Fruit fly (Drosophila melanogaster) whole organism, adult: ENCODE results near the gene gcm2.

ENCODE experiments used
- CG11617 ChIP-seq: fragments of 200-800 bp; sonication (Bioruptor generic); optimal IDR thresholded peaks from 2 replicates; lab custom pipeline; 2017; ENCODE audit warnings: mild to moderate bottlenecking, missing biosample characterization, missing genetic modification reagents, missing genetic modification characterization
- CG12768 ChIP-seq: fragments of 200-800 bp; sonication (Bioruptor generic); optimal IDR thresholded peaks from 2 replicates; lab custom pipeline; 2017; ENCODE audit warnings: missing biosample characterization, missing genetic modification characterization, mild to moderate bottlenecking, moderate library complexity, missing genetic modification reagents
- CG14711 ChIP-seq: fragments of 200-800 bp; sonication (Bioruptor generic); optimal IDR thresholded peaks from 2 replicates; lab custom pipeline; 2018; ENCODE audit warnings: missing biosample characterization, mild to moderate bottlenecking, missing genetic modification characterization, moderate library complexity
- CG1620 ChIP-seq: fragments of 200-800 bp; sonication (Bioruptor generic); optimal IDR thresholded peaks from 2 replicates; lab custom pipeline; 2016; ENCODE audit warnings: missing biosample characterization, missing genetic modification characterization
- CG33017 ChIP-seq: fragments of 200-800 bp; sonication (Bioruptor generic); optimal IDR thresholded peaks from 2 replicates; lab custom pipeline; 2018; ENCODE audit warnings: missing biosample characterization, mild to moderate bottlenecking, missing genetic modification characterization, moderate library complexity
- CG5204 ChIP-seq: fragments of 200-800 bp; sonication (Bioruptor generic); optimal IDR thresholded peaks from 2 replicates; lab custom pipeline; 2016; ENCODE audit warnings: missing biosample characterization, missing genetic modification characterization
- CG7045 ChIP-seq: fragments of 200-800 bp; sonication (Bioruptor generic); optimal IDR thresholded peaks from 2 replicates; lab custom pipeline; 2017; ENCODE audit warnings: missing biosample characterization, mild to moderate bottlenecking, missing genetic modification characterization
- CG7101 ChIP-seq: fragments of 200-800 bp; sonication (Bioruptor generic); optimal IDR thresholded peaks from 2 replicates; lab custom pipeline; 2018; ENCODE audit warnings: missing biosample characterization, mild to moderate bottlenecking, missing genetic modification characterization, moderate library complexity
- Clk ChIP-seq: fragments of 200-800 bp; sonication (Bioruptor generic); optimal IDR thresholded peaks from 2 replicates; lab custom pipeline; 2017; ENCODE audit warnings: missing biosample characterization, missing genetic modification characterization
- Crg-1 ChIP-seq: fragments of 200-800 bp; sonication (Bioruptor generic); optimal IDR thresholded peaks from 2 replicates; lab custom pipeline; 2016; ENCODE audit warnings: missing biosample characterization, missing genetic modification characterization
- Hr96 ChIP-seq: fragments of 200-800 bp; sonication (Bioruptor generic); optimal IDR thresholded peaks from 2 replicates; lab custom pipeline; 2016; ENCODE audit warnings: missing biosample characterization, missing genetic modification characterization
- Mnt ChIP-seq: fragments of 200-800 bp; sonication (Bioruptor generic); optimal IDR thresholded peaks from 2 replicates; lab custom pipeline; 2016; ENCODE audit warnings: missing biosample characterization, mild to moderate bottlenecking, missing genetic modification characterization
- bab1 ChIP-seq: fragments of 200-800 bp; sonication (Bioruptor generic); optimal IDR thresholded peaks from 3 replicates; lab custom pipeline; 2019; ENCODE audit warnings: missing biosample characterization, mild to moderate bottlenecking, missing genetic modification characterization, moderate library complexity
- cic ChIP-seq: fragments of 200-800 bp; sonication (Bioruptor generic); optimal IDR thresholded peaks from 2 replicates; lab custom pipeline; 2017; ENCODE audit warnings: missing biosample characterization, mild to moderate bottlenecking, missing genetic modification characterization, moderate library complexity
- cnc ChIP-seq, 2 experiments: fragments of >200 bp; optimal IDR thresholded peaks; 2 replicates each; lab custom pipeline; 2017
- kay ChIP-seq: fragments of 200-800 bp; sonication (Bioruptor generic); peaks from one replicate; lab custom pipeline; 2016; ENCODE audit warnings: missing biosample characterization, missing genetic modification characterization, borderline replicate concordance
- ovo ChIP-seq: fragments of 200-800 bp; sonication (Bioruptor generic); optimal IDR thresholded peaks from 2 replicates; lab custom pipeline; 2016; ENCODE audit warnings: missing biosample characterization, missing genetic modification characterization
- pad ChIP-seq: fragments of 200-800 bp; sonication (Bioruptor generic); optimal IDR thresholded peaks from 3 replicates; lab custom pipeline; 2017; ENCODE audit warnings: missing biosample characterization, missing genetic modification characterization, mild to moderate bottlenecking, moderate library complexity, missing genetic modification reagents
- tj ChIP-seq: fragments of 200-800 bp; sonication (Bioruptor generic); optimal IDR thresholded peaks from 3 replicates; lab custom pipeline; 2017; ENCODE audit warnings: missing biosample characterization, mild to moderate bottlenecking, missing genetic modification characterization, moderate library complexity
- toe ChIP-seq: fragments of 200-800 bp; sonication (Bioruptor generic); optimal IDR thresholded peaks from 2 replicates; lab custom pipeline; 2016; ENCODE audit warnings: missing biosample characterization, missing genetic modification characterization

The gcm2 gene

DNA sequence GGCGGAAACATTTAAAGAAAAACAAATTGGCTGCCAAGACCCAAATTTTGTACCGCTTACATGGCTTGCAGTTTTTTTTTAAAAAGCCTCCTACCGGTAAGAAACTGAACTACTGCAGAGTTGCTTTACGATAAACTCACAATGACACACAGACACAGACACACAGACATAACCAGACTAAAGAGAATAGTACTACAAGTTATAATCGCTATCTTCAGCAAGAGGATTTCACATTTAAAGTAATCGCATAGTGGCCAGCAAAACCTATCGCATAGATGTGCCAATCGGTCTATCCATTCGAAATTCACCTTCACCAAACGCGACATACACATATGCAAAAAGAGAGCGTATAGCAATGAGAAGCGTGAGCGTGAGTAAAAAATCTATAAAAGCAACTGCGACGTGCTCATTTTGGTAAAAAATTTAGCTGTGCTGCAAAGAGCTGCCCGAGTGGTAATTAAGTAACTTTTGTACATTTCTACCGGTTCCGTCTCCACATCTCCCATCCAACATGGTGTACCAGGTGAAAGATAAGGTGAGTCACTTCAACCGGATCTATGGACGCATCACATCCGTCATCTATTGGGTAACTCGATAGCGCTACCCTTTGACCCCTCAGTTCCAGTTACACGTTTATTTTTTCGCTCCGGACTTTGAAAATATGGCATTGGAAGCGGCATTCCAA is 4.8 kb downstream of the gcm2 start, which contains the start of gene Trx2:
TSS of gene Trx2 (plus strand) at position 161 of the 685 bp plus-strand sequence.
- TF ChIP-seq CG5204 (GFP tag; lab: Kevin White, UChicago), result no peak
- no peak for TF ChIP-seq Clk (GFP tag; lab: Kevin White, UChicago)
- peak; percentile 77 for TF ChIP-seq Mnt (GFP tag; lab: Kevin White, UChicago)
- TF ChIP-seq Hr96 (GFP tag; lab: Kevin White, UChicago), result peak; percentile 65
- TF ChIP-seq Crg-1, result peak; percentile 20
- TF ChIP-seq CG7045 (GFP tag; lab: Kevin White, UChicago), result no peak
- peak; percentile 46 for TF ChIP-seq bab1 (GFP tag; lab: Kevin White, UChicago)
- peak; percentile 55 for TF ChIP-seq CG12768 (GFP tag; lab: Kevin White, UChicago)
- no peak for TF ChIP-seq CG7101 (tag; lab: Kevin White, UChicago)
- TF ChIP-seq CG14711 (tag; lab: Kevin White, UChicago), result no peak
- peak; percentile 18 for TF ChIP-seq kay (GFP tag; lab: Kevin White, UChicago)
- TF ChIP-seq cic (GFP tag; lab: Kevin White, UChicago), result peak; percentile 61
- TF ChIP-seq ovo (GFP tag; lab: Kevin White, UChicago), result peak; percentile 48
- TF ChIP-seq CG33017, result peak; percentile 64
- peak; percentile 27 for TF ChIP-seq tj (GFP tag; lab: Kevin White, UChicago)
- TF ChIP-seq CG11617 (GFP tag; lab: Kevin White, UChicago), result peak; percentile 13
- TF ChIP-seq cnc (optimal IDR thresholded peaks at IDR 0.05; lab: Kevin White, UChicago), result no peak
- TF ChIP-seq toe (GFP tag; lab: Kevin White, UChicago), result peak; percentile 30
- TF ChIP-seq pad (GFP tag; lab: Kevin White, UChicago), result no peak
- peak; percentile 58 for TF ChIP-seq CG1620 (GFP tag; lab: Kevin White, UChicago)

DNA sequence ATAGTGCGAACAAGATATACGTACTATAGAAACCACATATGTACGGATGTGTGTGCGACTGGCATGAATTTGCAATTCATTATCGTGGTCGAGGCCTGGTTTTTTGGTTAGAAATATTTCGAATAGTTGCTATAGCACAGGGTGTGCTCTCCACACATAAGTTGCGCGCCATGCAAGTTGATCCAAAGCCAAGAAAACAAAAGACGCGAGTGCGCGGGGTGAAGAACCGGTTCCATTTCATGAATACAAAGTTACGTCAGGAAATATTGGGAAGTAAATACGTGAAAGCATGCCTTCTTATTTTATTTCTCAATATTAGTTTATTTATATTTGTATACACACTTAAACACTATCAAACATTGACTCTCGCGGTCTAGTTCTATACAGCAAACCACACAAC is 5.6 kb downstream of the gcm2 start:
- TF ChIP-seq CG7101 (tag; lab: Kevin White, UChicago) (peak; percentile 11), CG14711 (tag; lab: Kevin White, UChicago) (no peak), cic (GFP tag; lab: Kevin White, UChicago) (no peak), kay (GFP tag; lab: Kevin White, UChicago) (peak; percentile 84), Clk (GFP tag; lab: Kevin White, UChicago) (no peak), CG5204 (GFP tag; lab: Kevin White, UChicago) (no peak), pad (GFP tag; lab: Kevin White, UChicago) (no peak), CG7045 (GFP tag; lab: Kevin White, UChicago) (no peak)

DNA sequence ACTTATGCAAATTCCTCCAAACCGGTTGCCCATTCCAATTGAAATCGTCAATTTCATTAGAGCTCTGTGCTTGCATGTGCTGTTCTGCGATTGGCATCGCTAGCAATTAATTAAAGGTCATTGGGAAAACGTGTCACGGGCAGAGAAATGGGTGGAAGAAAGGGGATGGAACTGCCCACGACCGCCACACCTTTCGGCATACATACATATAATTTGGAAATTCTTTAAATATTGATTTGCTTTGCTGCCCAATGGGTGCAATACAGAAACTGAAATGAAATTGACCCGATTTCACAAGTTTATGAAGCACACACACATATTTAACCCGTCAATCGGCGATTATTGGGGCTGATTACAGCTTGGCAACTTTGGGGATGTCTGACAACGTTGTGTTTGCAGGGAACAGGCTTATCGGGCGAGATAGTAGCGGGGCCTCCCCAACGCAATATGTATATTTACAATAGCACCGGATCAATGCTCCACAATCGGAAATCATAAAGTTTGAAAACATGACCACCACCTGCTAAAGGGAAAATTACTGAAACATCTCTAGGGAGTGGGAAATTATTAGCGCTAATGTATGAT is 6.4 kb downstream of the gcm2 start:
- TF ChIP-seq CG5204 (GFP tag; lab: Kevin White, UChicago) (no peak), tj (GFP tag; lab: Kevin White, UChicago) (no peak), cic (GFP tag; lab: Kevin White, UChicago) (peak; percentile 40), Hr96 (GFP tag; lab: Kevin White, UChicago) (no peak), ovo (GFP tag; lab: Kevin White, UChicago) (no peak), CG33017 (no peak), toe (GFP tag; lab: Kevin White, UChicago) (no peak), CG11617 (GFP tag; lab: Kevin White, UChicago) (no peak), pad (GFP tag; lab: Kevin White, UChicago) (no peak), cnc (optimal IDR thresholded peaks at IDR 0.05; lab: Kevin White, UChicago) (peak in 1 of 2 experiments; percentile 54)

dm6 chr2L:9615561-9615960 is 7.2 kb downstream of the gcm2 start:
- TF ChIP-seq CG12768 (GFP tag; lab: Kevin White, UChicago) (no peak), kay (GFP tag; lab: Kevin White, UChicago) (no peak), Clk (GFP tag; lab: Kevin White, UChicago) (no peak), cnc (optimal IDR thresholded peaks at IDR 0.05; lab: Kevin White, UChicago) (no peak), toe (GFP tag; lab: Kevin White, UChicago) (no peak), Hr96 (GFP tag; lab: Kevin White, UChicago) (no peak), pad (GFP tag; lab: Kevin White, UChicago) (no peak), bab1 (GFP tag; lab: Kevin White, UChicago) (no peak), cic (GFP tag; lab: Kevin White, UChicago) (no peak), CG1620 (GFP tag; lab: Kevin White, UChicago) (no peak), CG5204 (GFP tag; lab: Kevin White, UChicago) (no peak), CG33017 (no peak), ovo (GFP tag; lab: Kevin White, UChicago) (no peak), tj (GFP tag; lab: Kevin White, UChicago) (no peak), CG7101 (tag; lab: Kevin White, UChicago) (no peak), Crg-1 (no peak), CG14711 (tag; lab: Kevin White, UChicago) (no peak), CG11617 (GFP tag; lab: Kevin White, UChicago) (no peak), CG7045 (GFP tag; lab: Kevin White, UChicago) (no peak)

dm6 chr2L:9615983-9616519 is 7.7 kb downstream of the gcm2 start, which contains the start of gene GlcAT-S:
Gene GlcAT-S, plus strand, starts transcription at chr2L:9616469.
- TF ChIP-seq Hr96 (GFP tag; lab: Kevin White, UChicago), result no peak
- TF ChIP-seq Mnt (GFP tag; lab: Kevin White, UChicago), result no peak
- TF ChIP-seq cic (GFP tag; lab: Kevin White, UChicago), result peak; percentile 31
